Worm (Caenorhabditis elegans) whole organism, midembryonic: ENCODE measurements around the gene ZC15.5.
A peak's percentile ranks its signal among the peaks of the same experiment; 100 is the strongest.

Experiments
- T22C8.4 ChIP-seq: fragments of 200-800 bp; sonication (Bioruptor generic); IDR thresholded peaks from 2 replicates; pipeline ENCODE4 v1.3.6; 2022; ENCODE audit warnings: missing genetic modification characterization, missing compliant biosample characterization
- cog-1 ChIP-seq: sonication (generic microtip); optimal IDR thresholded peaks from 2 replicates; lab custom pipeline; 2016; ENCODE audit warnings: missing genetic modification characterization, missing compliant biosample characterization
- flt-1 ChIP-seq: fragments of 200-800 bp; sonication (Bioruptor generic); IDR thresholded peaks from 2 replicates; pipeline ENCODE4 v1.3.6; 2022; ENCODE audit warnings: missing genetic modification characterization, missing compliant biosample characterization
- klf-2 ChIP-seq: fragments of 200-800 bp; sonication (Bioruptor generic); conservative IDR thresholded peaks from 2 replicates; pipeline ENCODE4 v1.3.6; 2022; ENCODE audit warnings: missing genetic modification reagents, missing genetic modification characterization, missing compliant biosample characterization
- med-1 ChIP-seq: sonication (generic microtip); optimal IDR thresholded peaks from 2 replicates; lab custom pipeline; 2017; ENCODE audit warnings: missing genetic modification characterization, mild to moderate bottlenecking, missing compliant biosample characterization, antibody characterized with exemption, missing genetic modification reagents; ENCODE audit not compliant: insufficient read depth
- ref-1 ChIP-seq: fragments of 200-800 bp; sonication (Bioruptor generic); conservative IDR thresholded peaks from 2 replicates; pipeline ENCODE4 v1.3.6; 2022; ENCODE audit warnings: missing genetic modification reagents, missing genetic modification characterization, missing compliant biosample characterization
- tab-1 ChIP-seq: fragments of 200-800 bp; sonication (Bioruptor generic); IDR thresholded peaks from 2 replicates; pipeline ENCODE4 v1.3.6; 2022; ENCODE audit warnings: missing genetic modification characterization, missing compliant biosample characterization
- ztf-23 ChIP-seq: fragments of 200-800 bp; sonication (Bioruptor generic); IDR thresholded peaks from 2 replicates; pipeline ENCODE4 v1.3.6; 2022; ENCODE audit warnings: missing genetic modification reagents, missing genetic modification characterization, missing compliant biosample characterization
- ztf-29 ChIP-seq: fragments of 200-800 bp; sonication (Bioruptor generic); IDR thresholded peaks from 2 replicates; pipeline ENCODE4 v1.3.6; 2022; ENCODE audit warnings: missing genetic modification reagents, missing genetic modification characterization, missing compliant biosample characterization

The ZC15.5 gene

ce11 chrV:20297650-20298049 is at the start of gene ZC15.5:
TSS of gene ZC15.5 (plus strand) at chrV:20297950.
- no peak for TF ChIP-seq klf-2 (GFP tag; lab: Robert Waterston, UW)
- no peak for TF ChIP-seq ztf-29
- TF ChIP-seq ztf-23 (GFP tag; lab: Robert Waterston, UW): no peak

DNA sequence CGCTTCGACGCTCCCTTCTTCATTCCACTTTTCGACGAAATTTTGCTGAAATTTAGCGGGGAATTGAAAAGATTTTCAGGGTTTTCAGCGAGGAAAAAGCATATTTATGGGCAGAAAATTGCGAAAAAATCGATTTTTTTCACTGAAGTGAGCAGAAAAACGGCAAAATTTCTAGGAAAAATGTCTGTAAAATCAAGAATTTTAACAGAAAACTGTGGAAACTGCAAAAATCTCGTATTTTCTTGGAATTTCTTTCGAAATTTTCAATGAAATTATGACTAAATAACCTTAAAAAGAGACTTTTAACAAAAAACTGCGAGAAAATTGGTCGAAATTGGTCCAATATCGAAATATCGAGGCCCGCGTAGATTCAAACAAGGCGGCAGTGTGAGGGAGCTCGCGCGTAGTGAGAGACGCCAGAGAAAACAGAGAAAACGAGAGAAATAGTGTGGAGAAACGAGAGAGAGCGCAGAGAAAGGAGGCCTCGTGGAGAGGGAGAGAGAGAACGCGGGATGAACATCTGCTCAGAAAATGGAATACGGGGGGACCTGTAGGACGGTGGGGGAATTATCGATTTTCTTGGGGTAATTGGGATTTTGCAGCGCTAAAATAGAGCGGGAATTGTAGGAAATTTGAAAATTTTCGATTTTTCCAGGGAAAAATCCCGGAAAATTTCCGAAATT is 48.2 kb upstream of the ZC15.5 start, which contains the start of gene swsn-1:
Gene swsn-1, minus strand, starts transcription at position 51 of the 683 bp plus-strand sequence.
- TF ChIP-seq T22C8.4 (peak; percentile 80), klf-2 (GFP tag; lab: Robert Waterston, UW) (no peak; the same call in 1 of the 2 replicates), flt-1 (GFP tag; lab: Robert Waterston, UW) (peak; percentile 16; the same call in 1 of the 2 replicates)

DNA sequence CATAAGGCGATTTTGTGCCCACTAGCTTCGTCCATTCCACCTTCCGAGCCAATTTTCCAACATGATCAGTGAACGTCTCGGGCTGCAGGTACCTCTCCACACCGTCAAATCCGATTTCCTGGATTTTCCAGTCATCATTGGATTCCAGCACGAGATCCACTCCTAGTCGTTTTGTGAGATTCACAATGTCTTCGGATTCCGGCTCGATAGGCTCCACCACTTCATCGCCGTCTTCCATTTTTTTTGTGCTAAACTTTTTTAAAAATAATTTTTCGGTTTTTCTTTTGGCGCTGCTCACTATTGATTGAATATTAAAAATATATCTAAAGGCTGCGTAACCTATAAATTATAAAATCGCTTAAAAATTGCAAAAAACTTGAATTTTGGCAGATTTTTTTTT is 30.8 kb upstream of the ZC15.5 start, which contains the start of gene mdt-17:
Gene mdt-17, minus strand, starts transcription at position 256 of the 400 bp plus-strand sequence.
- no peak for TF ChIP-seq T22C8.4
- TF ChIP-seq ztf-23 (GFP tag; lab: Robert Waterston, UW): no peak
- no peak for TF ChIP-seq klf-2 (GFP tag; lab: Robert Waterston, UW)
- TF ChIP-seq med-1 (GFP tag; lab: Kevin White, UChicago): no peak
- no peak for TF ChIP-seq tab-1
- TF ChIP-seq flt-1 (GFP tag; lab: Robert Waterston, UW): no peak
- TF ChIP-seq cog-1: no peak
- no peak for TF ChIP-seq ref-1 (GFP tag; lab: Robert Waterston, UW)
- TF ChIP-seq ztf-29: no peak

ce11 chrV:20269661-20270137 is 28.1 kb upstream of the ZC15.5 start, which contains the start of the genes prmt-1 and cdkr-3:
TSS of gene prmt-1 (minus strand) at chrV:20269711.
TSS of gene cdkr-3 (plus strand) at chrV:20270107.
- TF ChIP-seq tab-1 (no peak), flt-1 (GFP tag; lab: Robert Waterston, UW) (no peak), cog-1 (no peak), ztf-23 (GFP tag; lab: Robert Waterston, UW) (no peak), med-1 (GFP tag; lab: Kevin White, UChicago) (no peak), ref-1 (GFP tag; lab: Robert Waterston, UW) (no peak), T22C8.4 (no peak), klf-2 (GFP tag; lab: Robert Waterston, UW) (no peak), ztf-29 (no peak)

ce11 chrV:20276923-20277322 is 20.8 kb upstream of the ZC15.5 start:
- TF ChIP-seq ztf-29: no peak
- TF ChIP-seq T22C8.4: no peak
- no peak for TF ChIP-seq ref-1 (GFP tag; lab: Robert Waterston, UW)
- TF ChIP-seq klf-2 (GFP tag; lab: Robert Waterston, UW): no peak
- no peak for TF ChIP-seq cog-1

- no peak for TF ChIP-seq tab-1
- no peak for TF ChIP-seq T22C8.4
- no peak for TF ChIP-seq ref-1 (GFP tag; lab: Robert Waterston, UW)
- TF ChIP-seq klf-2 (GFP tag; lab: Robert Waterston, UW): no peak
- no peak for TF ChIP-seq ztf-23 (GFP tag; lab: Robert Waterston, UW)
- TF ChIP-seq med-1 (GFP tag; lab: Kevin White, UChicago): no peak
- no peak for TF ChIP-seq ztf-29
- TF ChIP-seq cog-1: no peak
- no peak for TF ChIP-seq flt-1 (GFP tag; lab: Robert Waterston, UW)
These were observed 18.4 kb upstream of the ZC15.5 start for ce11 chrV:20279309-20279708.

DNA sequence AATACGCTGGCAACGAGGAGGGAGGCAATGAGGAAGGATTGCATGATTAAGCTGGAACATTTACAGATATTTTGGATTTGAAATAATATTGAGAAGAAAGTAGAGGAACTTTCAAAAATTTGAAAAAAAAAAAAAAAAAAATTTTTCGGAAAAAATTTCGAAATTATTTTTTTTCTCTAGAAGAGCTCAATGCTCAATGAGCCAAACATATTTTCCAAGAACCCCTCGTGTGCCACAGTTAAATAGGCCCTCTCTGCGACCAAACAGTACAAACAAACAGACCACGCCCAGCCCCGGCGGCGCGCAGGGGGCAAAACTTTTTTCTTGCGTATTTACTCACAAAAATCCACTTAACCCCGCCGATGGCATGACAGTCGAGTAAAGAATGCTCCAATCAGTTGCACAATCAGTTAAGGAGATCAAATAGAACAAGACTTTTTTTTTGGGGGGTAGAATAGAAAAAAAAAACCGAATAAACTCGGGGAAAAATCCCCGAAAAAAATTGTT is 17.9 kb upstream of the ZC15.5 start, which contains the start of gene pqn-94:
Gene pqn-94, minus strand, starts transcription at position 51 of the 507 bp plus-strand sequence.
- no peak for TF ChIP-seq ztf-29
- TF ChIP-seq klf-2 (GFP tag; lab: Robert Waterston, UW): no peak
- TF ChIP-seq flt-1 (GFP tag; lab: Robert Waterston, UW): no peak
- TF ChIP-seq tab-1: no peak
- TF ChIP-seq T22C8.4: no peak
- TF ChIP-seq cog-1: no peak
- TF ChIP-seq ztf-23 (GFP tag; lab: Robert Waterston, UW): no peak

- TF ChIP-seq flt-1 (GFP tag; lab: Robert Waterston, UW): no peak
- no peak for TF ChIP-seq ztf-29
- no peak for TF ChIP-seq tab-1
- TF ChIP-seq cog-1: no peak
- TF ChIP-seq klf-2 (GFP tag; lab: Robert Waterston, UW): no peak
- TF ChIP-seq ztf-23 (GFP tag; lab: Robert Waterston, UW): no peak
- no peak for TF ChIP-seq T22C8.4
These were observed 14.9 kb upstream of the ZC15.5 start for ce11 chrV:20282827-20283226.

DNA sequence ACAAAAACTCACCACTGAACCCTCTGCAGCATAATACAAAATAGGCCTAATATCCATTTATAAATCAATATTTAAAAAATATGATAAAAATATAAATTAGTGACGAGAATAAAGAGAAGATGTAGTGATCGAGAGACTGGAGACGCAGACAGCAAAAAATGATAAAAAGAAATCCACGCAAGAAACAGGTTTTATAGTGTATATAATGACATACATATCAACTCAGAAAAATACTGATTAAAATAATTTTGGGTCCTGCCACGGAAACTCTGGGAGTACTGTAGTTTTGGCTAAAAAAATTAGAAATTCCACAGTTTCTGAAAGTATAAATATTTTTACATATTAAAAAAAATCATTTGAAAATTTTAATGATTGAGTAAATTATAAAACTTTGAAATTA is 8.4 kb upstream of the ZC15.5 start, which contains the start of gene mlt-4:
Gene mlt-4, minus strand, starts transcription at position 101 of the 400 bp plus-strand sequence.
- no peak for TF ChIP-seq T22C8.4
- TF ChIP-seq med-1 (GFP tag; lab: Kevin White, UChicago): no peak
- no peak for TF ChIP-seq cog-1
- TF ChIP-seq flt-1 (GFP tag; lab: Robert Waterston, UW): no peak
- no peak for TF ChIP-seq tab-1
- TF ChIP-seq klf-2 (GFP tag; lab: Robert Waterston, UW): no peak
- TF ChIP-seq ztf-29: no peak
- no peak for TF ChIP-seq ref-1 (GFP tag; lab: Robert Waterston, UW)

DNA sequence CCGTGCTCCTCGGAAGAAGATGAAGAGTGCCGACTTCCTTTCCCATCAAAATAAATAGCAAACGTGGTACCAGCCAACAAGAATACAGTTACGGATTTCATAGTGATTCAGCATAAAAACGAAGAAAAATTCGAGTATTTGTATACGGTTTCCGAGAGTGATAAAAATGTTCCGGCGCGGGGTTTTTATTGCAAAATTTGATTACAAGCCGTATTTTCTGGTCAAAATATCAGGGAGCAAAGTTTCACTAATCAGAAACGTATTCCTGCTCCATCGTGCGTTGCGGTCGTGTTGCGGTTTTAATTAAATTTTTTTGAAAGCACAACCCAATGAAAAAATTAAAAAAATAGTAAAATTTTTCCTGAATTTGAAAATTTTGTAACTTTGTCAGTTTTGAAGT is 3.4 kb upstream of the ZC15.5 start, which contains the start of gene clec-261:
Gene clec-261, minus strand, starts transcription at position 101 of the 400 bp plus-strand sequence.
- TF ChIP-seq ref-1 (GFP tag; lab: Robert Waterston, UW) (no peak), cog-1 (no peak)
